Worm (Caenorhabditis elegans): Measurements from ENCODE around the gene C02H6.1.

The C02H6.1 gene

DNA sequence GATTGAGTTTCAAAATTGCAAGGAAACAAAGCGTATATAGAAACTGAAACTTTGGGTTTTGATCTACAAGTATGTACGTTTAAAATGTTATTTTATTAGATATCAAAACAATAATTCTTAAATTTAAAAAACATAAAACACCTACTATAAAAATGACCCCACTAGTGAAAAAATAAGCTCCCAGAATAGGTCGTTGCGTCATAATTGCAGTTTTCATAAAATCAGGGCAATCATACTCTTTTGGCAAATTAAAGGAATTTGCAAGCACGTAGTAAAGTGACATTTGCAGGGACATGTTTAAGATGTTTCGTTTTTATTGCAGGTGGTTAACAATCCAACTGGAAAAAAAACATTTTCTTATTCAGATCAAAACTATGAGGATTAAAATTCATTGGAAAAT is 18.8 kb upstream of the C02H6.1 start, which contains the start of gene srt-6:
srt-6 (minus strand) TSS at position 295 of the 400 bp plus-strand sequence.
- TF ChIP-seq ztf-11 (tag; optimal IDR thresholded peaks at IDR 0.05) (no peak), egl-27 (tag; optimal IDR thresholded peaks at IDR 0.05) (no peak), lin-11 (tag; optimal IDR thresholded peaks at IDR 0.05) (no peak), ztf-4 (tag; optimal IDR thresholded peaks at IDR 0.05) (no peak), skn-1 (tag; optimal IDR thresholded peaks at IDR 0.05) (no peak), ama-1 (optimal IDR thresholded peaks at IDR 0.05) (no peak), snpc-4 (tag; optimal IDR thresholded peaks at IDR 0.05) (no peak), ztf-1 (GFP tag; conservative IDR thresholded peaks at IDR 0.05) (no peak), zag-1 (tag; optimal IDR thresholded peaks at IDR 0.05) (no peak)

DNA sequence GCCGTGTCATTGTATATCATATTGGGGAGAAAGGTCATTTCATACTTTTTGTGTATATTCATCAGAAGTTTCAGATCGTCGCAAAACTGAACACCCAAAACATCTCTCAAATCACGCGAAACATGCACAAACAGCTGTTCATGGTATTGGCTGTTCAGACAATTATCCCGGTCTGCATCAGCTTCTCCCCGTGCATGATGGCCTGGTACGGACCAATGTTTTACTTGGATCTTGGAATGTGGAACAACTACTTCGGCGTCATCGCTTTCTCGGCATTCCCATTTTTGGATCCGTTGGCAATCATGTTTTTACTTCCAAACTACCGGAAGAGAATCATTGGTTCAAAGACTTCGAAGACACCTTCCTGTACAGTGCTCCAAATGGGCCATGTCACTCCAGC is 13.8 kb upstream of the C02H6.1 start:
- no peak for TF ChIP-seq nhr-11 (tag; optimal IDR thresholded peaks at IDR 0.05)
- no peak for TF ChIP-seq nhr-77 (tag; optimal IDR thresholded peaks at IDR 0.05)
- no peak for TF ChIP-seq ztf-1 (GFP tag; conservative IDR thresholded peaks at IDR 0.05)
- TF ChIP-seq crh-2 (tag; optimal IDR thresholded peaks at IDR 0.05), result no peak
- TF ChIP-seq ztf-4 (tag; optimal IDR thresholded peaks at IDR 0.05), result no peak
- no peak for TF ChIP-seq nhr-25 (tag; optimal IDR thresholded peaks at IDR 0.05)
- TF ChIP-seq nhr-129 (tag; optimal IDR thresholded peaks at IDR 0.05), result no peak
- no peak for TF ChIP-seq elt-3 (tag; optimal IDR thresholded peaks at IDR 0.05)
- TF ChIP-seq F13H6.1 (tag; optimal IDR thresholded peaks at IDR 0.05), result no peak
- TF ChIP-seq unc-62 (GFP tag; optimal IDR thresholded peaks at IDR 0.05), result no peak
- TF ChIP-seq lin-11 (tag; optimal IDR thresholded peaks at IDR 0.05), result no peak
- TF ChIP-seq R02D3.7 (tag; optimal IDR thresholded peaks at IDR 0.05), result no peak
- TF ChIP-seq peb-1 (tag; optimal IDR thresholded peaks at IDR 0.05), result no peak
- TF ChIP-seq lsy-2 (tag; optimal IDR thresholded peaks at IDR 0.05), result no peak
- no peak for TF ChIP-seq nhr-237 (tag; optimal IDR thresholded peaks at IDR 0.05)
- no peak for TF ChIP-seq Y55F3AM.14 (GFP tag; optimal IDR thresholded peaks at IDR 0.05)

DNA sequence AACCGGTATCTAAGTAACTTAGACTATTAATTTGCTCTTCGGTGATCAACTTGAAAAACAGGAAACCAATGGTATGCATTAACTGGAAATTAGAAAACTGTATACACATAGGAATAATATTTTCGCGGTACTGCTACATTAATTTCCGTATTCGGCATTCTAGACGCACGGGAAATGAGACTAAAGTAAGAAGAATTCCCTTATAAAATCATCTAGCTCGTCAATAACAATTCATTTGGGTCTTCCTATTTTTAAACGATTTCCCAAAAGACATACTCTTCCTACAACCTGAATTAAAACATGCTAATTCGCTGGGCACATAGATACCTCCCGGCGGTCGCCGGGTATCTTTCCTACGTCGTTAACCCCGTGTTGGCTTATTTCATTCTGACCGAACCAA is 12.7 kb upstream of the C02H6.1 start, which contains the start of gene srj-13:
srj-13 (plus strand) TSS at position 301 of the 400 bp plus-strand sequence.
- TF ChIP-seq fos-1 (tag; optimal IDR thresholded peaks at IDR 0.05) (no peak), nhr-21 (tag; optimal IDR thresholded peaks at IDR 0.05) (no peak), ama-1 (optimal IDR thresholded peaks at IDR 0.05) (no peak), ztf-4 (tag; optimal IDR thresholded peaks at IDR 0.05) (no peak), unc-55 (GFP tag; optimal IDR thresholded peaks at IDR 0.05) (no peak)

DNA sequence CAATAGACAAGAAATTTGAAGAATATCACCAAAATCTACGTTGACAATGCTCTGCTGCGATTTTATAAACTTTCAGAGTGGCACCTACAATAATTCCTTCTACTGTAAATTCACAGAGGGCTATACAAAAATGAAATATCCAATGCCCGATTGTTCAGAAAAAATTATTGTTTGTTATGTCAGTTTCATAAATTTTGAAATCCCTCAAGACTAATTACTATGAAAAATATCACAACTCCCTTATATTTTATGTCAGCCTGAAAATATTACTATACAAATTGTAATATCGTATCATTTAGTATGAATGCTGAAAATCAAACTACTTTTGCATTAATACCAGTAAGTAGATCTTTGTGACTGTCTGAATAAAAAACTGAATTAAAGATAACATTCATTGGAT is 10.9 kb upstream of the C02H6.1 start, which contains the start of gene srx-60:
srx-60 (plus strand) TSS at position 301 of the 400 bp plus-strand sequence.
- TF ChIP-seq F13H6.1 (tag; optimal IDR thresholded peaks at IDR 0.05), result no peak
- no peak for TF ChIP-seq unc-62 (GFP tag; optimal IDR thresholded peaks at IDR 0.05)
- no peak for TF ChIP-seq crh-2 (tag; optimal IDR thresholded peaks at IDR 0.05)
- TF ChIP-seq Y55F3AM.14 (GFP tag; optimal IDR thresholded peaks at IDR 0.05), result no peak
- no peak for TF ChIP-seq elt-1 (tag; optimal IDR thresholded peaks at IDR 0.05)
- TF ChIP-seq ztf-4 (tag; optimal IDR thresholded peaks at IDR 0.05), result no peak
- no peak for TF ChIP-seq blmp-1 (tag; optimal IDR thresholded peaks at IDR 0.05; ENCODE audit: insufficient read depth)

ce11 chrV:7400095-7400494 is 10.4 kb upstream of the C02H6.1 start, which contains the start of gene cnc-9:
cnc-9 (minus strand) TSS chrV:7400195.
- TF ChIP-seq elt-3 (tag; optimal IDR thresholded peaks at IDR 0.05) (no peak), snpc-4 (tag; optimal IDR thresholded peaks at IDR 0.05) (no peak)

DNA sequence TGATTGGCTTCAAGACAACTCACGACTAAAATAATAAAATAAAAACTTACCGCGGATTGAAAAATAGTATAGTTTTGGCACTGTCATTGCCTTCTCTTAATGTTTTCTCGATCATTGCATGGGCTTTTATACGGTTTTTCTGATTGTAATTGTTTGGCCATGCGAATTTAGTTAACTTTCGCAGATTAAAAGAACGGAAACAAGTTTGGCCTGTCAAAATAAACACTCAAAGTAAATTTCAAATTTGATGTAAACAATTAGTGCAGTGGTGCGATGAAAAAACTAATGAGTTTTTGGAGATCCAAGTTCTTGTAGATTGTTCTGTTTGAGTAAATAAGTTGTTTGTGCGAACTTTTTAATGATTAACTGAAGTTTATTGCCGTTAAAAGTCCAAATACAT is 9.5 kb upstream of the C02H6.1 start, which contains the start of gene gst-41:
gst-41 (minus strand) TSS at position 101 of the 400 bp plus-strand sequence.
- no peak for TF ChIP-seq nhr-21 (tag; optimal IDR thresholded peaks at IDR 0.05)

DNA sequence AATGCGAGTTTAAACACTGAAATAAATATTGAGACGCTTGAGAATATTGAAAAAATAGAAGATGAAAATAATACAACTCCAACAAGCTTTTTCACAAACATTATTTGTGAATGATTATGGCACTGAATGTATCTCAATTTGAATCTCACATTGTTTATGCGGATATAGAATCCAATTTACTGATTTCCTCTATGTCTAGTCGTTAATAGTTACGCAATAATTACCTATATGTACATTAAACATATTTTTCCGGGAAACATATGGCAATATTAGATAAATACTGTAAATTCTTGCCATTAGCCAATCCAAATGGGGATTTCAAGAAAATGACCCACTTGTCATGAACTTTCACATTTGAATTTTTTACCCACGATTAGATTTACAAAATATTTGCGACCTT is 5.7 kb upstream of the C02H6.1 start, which contains the start of gene srx-9:
srx-9 (minus strand) TSS at position 101 of the 400 bp plus-strand sequence.
- no peak for TF ChIP-seq unc-62 (GFP tag; optimal IDR thresholded peaks at IDR 0.05)
- TF ChIP-seq zag-1 (tag; optimal IDR thresholded peaks at IDR 0.05), result no peak
- no peak for TF ChIP-seq F13H6.1 (tag; optimal IDR thresholded peaks at IDR 0.05)
- TF ChIP-seq sma-3 (GFP tag; optimal IDR thresholded peaks at IDR 0.05), result no peak
- TF ChIP-seq peb-1 (tag; optimal IDR thresholded peaks at IDR 0.05), result no peak
- TF ChIP-seq lsy-2 (tag; optimal IDR thresholded peaks at IDR 0.05), result no peak
- no peak for TF ChIP-seq ceh-82 (tag; optimal IDR thresholded peaks at IDR 0.05)
- TF ChIP-seq blmp-1 (tag; optimal IDR thresholded peaks at IDR 0.05; ENCODE audit: insufficient read depth), result no peak
- no peak for TF ChIP-seq ama-1 (optimal IDR thresholded peaks at IDR 0.05)

Data from whole organism, L2 larva.